Worm (Caenorhabditis elegans) whole organism, late embryonic: ENCODE measurements around the gene M88.3.

Experiments
- fkh-10 ChIP-seq: fragments of 150-350 bp; optimal IDR thresholded peaks from 2 replicates; lab custom pipeline; 2014; ENCODE audit warnings: missing biosample characterization, missing genetic modification reagents, missing genetic modification characterization
- hlh-15 ChIP-seq: sonication (generic microtip); optimal IDR thresholded peaks from 2 replicates; lab custom pipeline; 2016; ENCODE audit warnings: missing genetic modification characterization, missing compliant biosample characterization
- hlh-6 ChIP-seq: sonication (generic microtip); optimal IDR thresholded peaks from 2 replicates; lab custom pipeline; 2016; ENCODE audit warnings: missing genotype, missing genetic modification characterization, missing compliant biosample characterization
- nhr-11 ChIP-seq: fragments of 150-350 bp; optimal IDR thresholded peaks from 2 replicates; lab custom pipeline; 2014; ENCODE audit warnings: missing biosample characterization, missing genetic modification characterization

DNA sequence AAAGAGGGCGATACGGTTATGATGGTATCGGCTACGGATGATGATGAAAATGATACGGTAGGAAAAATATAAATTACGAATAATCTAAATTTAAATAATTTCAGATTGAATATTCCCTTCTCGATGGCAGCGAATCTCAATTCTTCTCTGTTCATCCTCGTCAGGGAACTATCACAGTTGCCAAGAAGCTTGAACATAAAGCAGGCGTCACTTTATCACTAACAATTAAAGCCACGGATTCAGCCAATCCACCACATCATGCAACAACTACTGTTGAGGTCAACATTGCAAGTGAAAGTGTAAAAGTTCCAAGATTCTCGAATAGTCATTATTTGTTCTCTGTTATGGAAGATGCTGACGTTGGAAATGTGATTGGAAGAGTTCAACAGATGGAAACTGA lies 13.9 kb downstream of the M88.3 start:
- no peak for TF ChIP-seq hlh-15 (tag; lab: Kevin White, UChicago)
- no peak for TF ChIP-seq fkh-10 (GFP tag; lab: Kevin White, UChicago)
- TF ChIP-seq nhr-11 (tag; lab: Kevin White, UChicago) = no peak
- no peak for TF ChIP-seq hlh-6 (tag; lab: Kevin White, UChicago)
